Worm (Caenorhabditis elegans): Measurements from ENCODE around the gene nhr-134.
A peak's percentile ranks its signal among the peaks of the same experiment; 100 is the strongest.

The nhr-134 gene

DNA sequence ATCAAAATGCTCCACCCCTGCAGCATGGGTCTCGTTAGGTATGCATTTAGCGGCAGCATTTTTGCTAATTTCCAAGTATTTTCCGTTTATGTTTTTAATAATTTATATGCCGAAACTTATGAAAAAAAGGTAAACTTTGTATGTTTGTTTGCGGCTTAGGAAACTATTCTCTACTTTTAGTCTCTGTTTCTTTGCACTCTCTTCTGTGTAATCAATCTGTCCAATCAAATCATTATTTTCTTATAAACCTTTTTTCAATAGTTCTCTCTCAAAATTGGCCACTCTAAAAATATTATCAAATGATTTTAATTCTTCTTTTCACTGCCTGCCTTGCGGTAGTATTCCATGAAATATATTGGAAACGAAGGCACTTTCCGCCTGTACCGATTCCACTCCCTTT is 7.0 kb downstream of the nhr-134 start:
- TF ChIP-seq unc-55 (GFP tag; optimal IDR thresholded peaks at IDR 0.05), result no peak
- TF ChIP-seq gmeb-1 (tag; optimal IDR thresholded peaks at IDR 0.05), result peak; percentile 16
- TF ChIP-seq zag-1 (tag; optimal IDR thresholded peaks at IDR 0.05), result no peak

DNA sequence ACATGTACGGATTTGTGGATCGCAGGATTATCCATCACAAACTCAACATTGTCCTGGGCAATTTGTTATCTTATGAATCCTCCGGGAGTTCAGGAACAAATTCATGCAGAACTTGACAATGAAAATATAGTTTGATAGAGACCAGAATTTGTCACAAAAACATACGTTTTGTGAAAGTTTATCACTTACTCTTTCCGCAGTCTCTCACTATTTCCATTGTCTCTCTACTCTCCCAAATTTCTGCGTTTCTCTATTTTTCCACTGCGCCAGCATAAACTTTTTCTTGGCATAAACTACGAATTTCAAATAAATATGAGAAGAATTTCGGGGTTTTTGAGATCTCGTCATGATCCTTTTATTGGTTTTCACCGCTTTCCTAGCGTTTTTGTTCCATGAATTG is 11.6 kb downstream of the nhr-134 start, which contains the start of gene cyp-33C3:
Gene cyp-33C3, plus strand, starts transcription at position 149 of the 400 bp plus-strand sequence.
- TF ChIP-seq ZK546.5 (tag; optimal IDR thresholded peaks at IDR 0.05), result no peak
- TF ChIP-seq sem-4 (tag; optimal IDR thresholded peaks at IDR 0.05), result no peak
- TF ChIP-seq lin-13 (GFP tag; optimal IDR thresholded peaks at IDR 0.05), result no peak
- TF ChIP-seq nhr-77 (tag; optimal IDR thresholded peaks at IDR 0.05), result no peak
- TF ChIP-seq lin-11 (tag; optimal IDR thresholded peaks at IDR 0.05), result no peak
- no peak for TF ChIP-seq snpc-4 (tag; optimal IDR thresholded peaks at IDR 0.05)
- no peak for TF ChIP-seq lin-39 (tag; optimal IDR thresholded peaks at IDR 0.05)
- TF ChIP-seq nhr-6 (tag; optimal IDR thresholded peaks at IDR 0.05), result no peak
- TF ChIP-seq peb-1 (tag; optimal IDR thresholded peaks at IDR 0.05), result no peak
- TF ChIP-seq zag-1 (tag; optimal IDR thresholded peaks at IDR 0.05), result no peak
- TF ChIP-seq nhr-23 (tag; optimal IDR thresholded peaks at IDR 0.05), result no peak

DNA sequence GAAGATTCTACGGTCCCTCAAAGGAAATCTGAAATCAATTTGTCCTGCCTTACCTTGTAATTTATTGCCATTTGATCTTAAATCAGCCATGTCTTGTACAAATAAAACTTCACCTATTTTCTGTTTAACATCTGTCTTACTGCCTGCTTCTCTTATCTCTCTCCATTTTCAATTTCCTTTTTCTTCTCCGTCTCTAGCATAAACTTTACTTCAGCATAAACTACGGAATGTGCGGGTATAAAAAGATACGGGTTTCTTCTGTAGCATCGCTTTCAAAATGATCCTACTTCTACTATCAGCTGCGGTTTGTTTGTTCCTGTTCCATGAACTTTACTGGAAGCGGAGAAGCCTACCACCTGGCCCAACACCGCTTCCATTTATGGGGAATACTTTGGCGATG is 13.7 kb downstream of the nhr-134 start, which contains the start of gene cyp-33C5:
Gene cyp-33C5, plus strand, starts transcription at position 254 of the 400 bp plus-strand sequence.
- peak; percentile 44 for TF ChIP-seq fos-1 (tag; optimal IDR thresholded peaks at IDR 0.05)
- no peak for TF ChIP-seq F13H6.1 (tag; optimal IDR thresholded peaks at IDR 0.05)
- TF ChIP-seq ztf-1 (GFP tag; conservative IDR thresholded peaks at IDR 0.05), result no peak
- TF ChIP-seq sma-3 (GFP tag; optimal IDR thresholded peaks at IDR 0.05), result peak; percentile 5
- no peak for TF ChIP-seq sem-4 (tag; optimal IDR thresholded peaks at IDR 0.05)
- peak; percentile 28 for TF ChIP-seq gmeb-1 (tag; optimal IDR thresholded peaks at IDR 0.05)
- TF ChIP-seq nhr-12 (tag; optimal IDR thresholded peaks at IDR 0.05), result no peak
- TF ChIP-seq unc-62 (GFP tag; optimal IDR thresholded peaks at IDR 0.05), result no peak
- no peak for TF ChIP-seq R02D3.7 (tag; optimal IDR thresholded peaks at IDR 0.05)
- no peak for TF ChIP-seq nhr-10 (tag; optimal IDR thresholded peaks at IDR 0.05)
- TF ChIP-seq egl-27 (tag; optimal IDR thresholded peaks at IDR 0.05), result no peak
- peak; percentile 74 for TF ChIP-seq sma-9 (GFP tag; optimal IDR thresholded peaks at IDR 0.05)
- TF ChIP-seq sma-9 (tag; optimal IDR thresholded peaks at IDR 0.05), result no peak
- TF ChIP-seq lin-11 (tag; optimal IDR thresholded peaks at IDR 0.05), result no peak
- TF ChIP-seq ztf-4 (tag; optimal IDR thresholded peaks at IDR 0.05), result no peak
- TF ChIP-seq crh-2 (tag; optimal IDR thresholded peaks at IDR 0.05), result no peak
- TF ChIP-seq unc-55 (GFP tag; optimal IDR thresholded peaks at IDR 0.05), result peak; percentile 2
- no peak for TF ChIP-seq ceh-82 (tag; optimal IDR thresholded peaks at IDR 0.05)
- TF ChIP-seq blmp-1 (tag; optimal IDR thresholded peaks at IDR 0.05; ENCODE audit: insufficient read depth), result no peak
- no peak for TF ChIP-seq skn-1 (tag; optimal IDR thresholded peaks at IDR 0.05)
- TF ChIP-seq nhr-129 (tag; optimal IDR thresholded peaks at IDR 0.05), result peak; percentile 26
- no peak for TF ChIP-seq ama-1 (optimal IDR thresholded peaks at IDR 0.05)

DNA sequence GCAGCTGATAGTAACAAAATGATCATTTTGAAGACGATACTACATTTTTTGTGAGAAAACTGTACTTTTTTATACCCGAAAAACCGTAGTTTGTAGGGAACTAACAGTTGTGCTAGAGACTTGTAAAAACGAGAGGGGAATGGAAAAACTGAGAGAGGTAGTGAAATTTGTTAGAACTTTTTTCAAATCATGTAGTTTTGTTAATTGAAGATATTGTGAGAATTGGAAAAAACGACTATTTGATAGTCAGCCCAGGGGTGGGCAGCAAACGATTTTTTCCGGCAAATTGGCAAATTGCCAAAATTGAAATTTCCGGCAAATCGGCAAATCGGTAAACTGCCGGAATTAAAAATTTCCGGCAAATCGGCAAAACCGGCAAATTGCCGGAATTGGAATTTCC is 18.3 kb downstream of the nhr-134 start, which contains the start of gene cyp-33C6:
Gene cyp-33C6, minus strand, starts transcription at position 101 of the 400 bp plus-strand sequence.
- TF ChIP-seq ZK546.5 (tag; optimal IDR thresholded peaks at IDR 0.05) (no peak), nhr-23 (tag; optimal IDR thresholded peaks at IDR 0.05) (no peak), blmp-1 (tag; optimal IDR thresholded peaks at IDR 0.05; ENCODE audit: insufficient read depth) (no peak), lin-39 (tag; optimal IDR thresholded peaks at IDR 0.05) (no peak), nhr-21 (tag; optimal IDR thresholded peaks at IDR 0.05) (no peak), nhr-129 (tag; optimal IDR thresholded peaks at IDR 0.05) (no peak), elt-1 (tag; optimal IDR thresholded peaks at IDR 0.05) (no peak), gmeb-1 (tag; optimal IDR thresholded peaks at IDR 0.05) (no peak), crh-2 (tag; optimal IDR thresholded peaks at IDR 0.05) (no peak), fos-1 (tag; optimal IDR thresholded peaks at IDR 0.05) (no peak), lin-11 (tag; optimal IDR thresholded peaks at IDR 0.05) (no peak), aly-2 (tag; optimal IDR thresholded peaks at IDR 0.05) (no peak), skn-1 (tag; optimal IDR thresholded peaks at IDR 0.05) (no peak), peb-1 (tag; optimal IDR thresholded peaks at IDR 0.05) (no peak), ceh-82 (tag; optimal IDR thresholded peaks at IDR 0.05) (no peak), nhr-25 (tag; optimal IDR thresholded peaks at IDR 0.05) (no peak), Y55F3AM.14 (GFP tag; optimal IDR thresholded peaks at IDR 0.05) (no peak), dmd-4 (tag; optimal IDR thresholded peaks at IDR 0.05) (no peak), snpc-4 (tag; optimal IDR thresholded peaks at IDR 0.05) (no peak)
